Worm (Caenorhabditis elegans) whole organism, L3 larva: ENCODE measurements around the gene F41H8.1.
A peak's percentile ranks its signal among the peaks of the same experiment; 100 is the strongest.

Experiments
- ceh-16 ChIP-seq: sonication (generic microtip); optimal IDR thresholded peaks from 2 replicates; lab custom pipeline; 2017; ENCODE audit warnings: missing biosample characterization, missing genetic modification characterization
- ceh-28 ChIP-seq: fragments of 150-350 bp; optimal IDR thresholded peaks from 2 replicates; lab custom pipeline; 2014; ENCODE audit warnings: missing biosample characterization, missing genetic modification reagents, missing genetic modification characterization
- daf-12 ChIP-seq: fragments of 150-350 bp; optimal IDR thresholded peaks from 2 replicates; lab custom pipeline; 2014; ENCODE audit warnings: missing biosample characterization, missing genetic modification reagents, missing genetic modification characterization
- egl-5 ChIP-seq: fragments of 150-350 bp; optimal IDR thresholded peaks from 2 replicates; lab custom pipeline; 2017; ENCODE audit warnings: missing biosample characterization, missing genetic modification reagents, missing genetic modification characterization, inconsistent platforms
- elt-1 ChIP-seq: fragments of 150-350 bp; optimal IDR thresholded peaks from 2 replicates; lab custom pipeline; 2014; ENCODE audit warnings: missing biosample characterization, missing genetic modification characterization
- elt-2 ChIP-seq: sonication (generic microtip); optimal IDR thresholded peaks from 2 replicates; lab custom pipeline; 2016; ENCODE audit warnings: missing genetic modification reagents, mild to moderate bottlenecking, missing genetic modification characterization, missing compliant biosample characterization
- fkh-10 ChIP-seq: sonication (generic microtip); optimal IDR thresholded peaks from 2 replicates; lab custom pipeline; 2017; ENCODE audit warnings: missing biosample characterization, missing genetic modification reagents, missing genetic modification characterization
- hmg-11 ChIP-seq: sonication (generic microtip); optimal IDR thresholded peaks from 2 replicates; lab custom pipeline; 2016; ENCODE audit warnings: missing genetic modification characterization, missing compliant biosample characterization
- lin-15B ChIP-seq: fragments of 150-350 bp; optimal IDR thresholded peaks from 2 replicates; lab custom pipeline; 2014; ENCODE audit warnings: missing biosample characterization, missing genetic modification characterization
- lin-39 ChIP-seq: fragments of 150-350 bp; optimal IDR thresholded peaks from 2 replicates; lab custom pipeline; 2018; ENCODE audit warnings: missing biosample characterization, missing genetic modification reagents, missing genetic modification characterization
- nfya-1 ChIP-seq: sonication (generic microtip); optimal IDR thresholded peaks from 2 replicates; lab custom pipeline; 2017; ENCODE audit warnings: missing genetic modification characterization, mild to moderate bottlenecking, missing compliant biosample characterization, antibody characterized with exemption, moderate library complexity; ENCODE audit not compliant: insufficient read depth
- nhr-12 ChIP-seq: fragments of 150-350 bp; optimal IDR thresholded peaks from 2 replicates; lab custom pipeline; 2014; ENCODE audit warnings: missing biosample characterization, missing genetic modification characterization
- nhr-43 ChIP-seq: sonication (generic microtip); optimal IDR thresholded peaks from 2 replicates; lab custom pipeline; 2016; ENCODE audit warnings: mild to moderate bottlenecking, missing genetic modification characterization, missing compliant biosample characterization; ENCODE audit not compliant: poor library complexity, severe bottlenecking
- nhr-67 ChIP-seq: fragments of 150-350 bp; optimal IDR thresholded peaks from 2 replicates; lab custom pipeline; 2014; ENCODE audit warnings: missing biosample characterization, missing genetic modification characterization
- skn-1 ChIP-seq: fragments of 150-350 bp; optimal IDR thresholded peaks from 2 replicates; lab custom pipeline; 2014; ENCODE audit warnings: missing biosample characterization, missing genetic modification characterization
- snpc-4 ChIP-seq: fragments of 150-350 bp; optimal IDR thresholded peaks from 2 replicates; lab custom pipeline; 2014; ENCODE audit warnings: missing biosample characterization, missing genetic modification characterization

The F41H8.1 gene

ce11 chrV:878567-878966 is 45.1 kb downstream of the F41H8.1 start, which contains the start of gene T02B11.8:
Gene T02B11.8, minus strand, starts transcription at chrV:878667.
- TF ChIP-seq elt-2 = peak; percentile 45
- TF ChIP-seq ceh-28 = no peak
- TF ChIP-seq, all 47 proteins: peak for 1

ce11 chrV:879171-879570 is 45.7 kb downstream of the F41H8.1 start, which contains the start of gene srg-53:
Gene srg-53, plus strand, starts transcription at chrV:879471.
- TF ChIP-seq daf-12 (tag; lab: Kevin White, UChicago) (no peak), hmg-11 (tag; lab: Kevin White, UChicago) (no peak), ceh-16 (no peak), lin-39 (tag; lab: Kevin White, UChicago) (no peak), elt-1 (tag; lab: Kevin White, UChicago) (no peak), snpc-4 (tag; lab: Kevin White, UChicago) (no peak), nhr-67 (no peak)

DNA sequence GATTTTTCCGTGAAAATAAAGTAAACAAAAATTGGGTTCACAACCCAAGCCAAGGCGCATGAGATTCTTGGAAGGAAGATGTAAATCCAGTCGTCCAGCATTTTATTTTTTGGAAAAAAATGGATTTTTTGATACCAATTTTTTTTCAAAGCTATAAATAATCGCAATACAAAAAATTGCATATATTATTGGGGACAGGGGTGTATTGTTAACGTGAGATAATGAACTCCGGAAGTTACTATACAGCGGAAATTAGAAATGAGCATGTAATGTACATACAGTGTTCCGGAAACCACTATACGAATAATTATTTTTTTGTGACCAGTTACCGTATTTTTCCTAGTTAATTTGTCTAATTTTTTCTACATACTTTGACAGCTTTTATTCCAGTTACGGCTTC is 50.9 kb downstream of the F41H8.1 start, which contains the start of gene srj-38:
Gene srj-38 (minus strand): TSS at position 101 of the 400 bp plus-strand sequence.
- TF ChIP-seq nfya-1 (no peak), nhr-43 (no peak), lin-15B (tag; lab: Kevin White, UChicago) (no peak), hmg-11 (tag; lab: Kevin White, UChicago) (no peak), fkh-10 (no peak), nhr-12 (no peak), egl-5 (tag; lab: Kevin White, UChicago) (no peak), skn-1 (tag; lab: Kevin White, UChicago) (no peak)
